Fruit fly (Drosophila melanogaster): Measurements from ENCODE around the gene Idgf2.
A peak's percentile ranks its signal among the peaks of the same experiment; 100 is the strongest.

Gene Idgf2

DNA sequence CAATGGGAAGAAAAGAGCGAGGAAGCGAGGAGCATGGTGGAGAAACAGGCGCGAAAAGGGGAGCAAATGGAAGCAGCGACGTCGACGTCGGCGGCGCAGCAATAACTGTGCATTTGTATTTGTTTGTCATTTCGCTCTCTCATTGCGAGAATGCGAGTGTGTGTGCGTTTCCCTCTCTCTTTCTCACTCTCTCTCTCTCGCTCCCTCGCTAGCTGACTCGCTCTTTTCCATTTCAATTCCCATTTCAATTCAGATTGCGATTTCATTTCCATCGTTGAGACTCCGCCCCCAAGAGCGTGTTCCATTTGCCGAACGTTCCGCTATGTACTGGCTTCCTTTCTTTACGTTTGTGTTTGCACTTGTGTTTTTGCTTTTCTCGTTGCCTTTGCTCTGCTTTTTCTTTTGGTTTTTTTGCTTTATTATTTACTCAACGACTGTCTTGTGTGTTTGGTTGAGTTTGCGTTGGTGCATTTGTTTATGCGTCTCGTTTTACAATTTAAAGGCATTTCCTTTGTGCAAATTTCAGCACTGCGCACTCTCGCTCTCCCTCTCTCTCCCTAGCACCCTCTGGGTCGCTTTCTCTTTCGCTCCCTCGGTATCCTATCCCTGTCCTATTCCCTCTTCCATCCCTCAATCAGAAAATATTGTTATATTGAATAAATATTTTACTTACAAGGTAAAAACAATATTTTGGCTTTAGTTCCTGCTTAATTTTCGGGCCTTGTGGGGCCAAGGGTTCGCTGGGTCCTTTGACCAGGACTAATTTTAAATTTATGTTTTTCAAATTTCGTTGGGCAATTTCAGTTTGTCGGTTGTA lies 24.3 kb upstream of the Idgf2 start:
- TF ChIP-seq Vsx2 (GFP tag; optimal IDR thresholded peaks at IDR 0.05; ENCODE audit: partially characterized antibody) (peak; percentile 72), brk (GFP tag; optimal IDR thresholded peaks at IDR 0.05) (no peak), h (GFP tag; optimal IDR thresholded peaks at IDR 0.05) (no peak), Abd-B (GFP tag; optimal IDR thresholded peaks at IDR 0.05) (no peak), dmrt93B (GFP tag; optimal IDR thresholded peaks at IDR 0.05) (no peak), ey (GFP tag; optimal IDR thresholded peaks at IDR 0.05) (no peak), CrebA (GFP tag; optimal IDR thresholded peaks at IDR 0.05; ENCODE audit: borderline replicate concordance) (no peak), Myc (optimal IDR thresholded peaks at IDR 0.05) (no peak), psq (GFP tag; optimal IDR thresholded peaks at IDR 0.05) (peak; percentile 23), dl (GFP tag; optimal IDR thresholded peaks at IDR 0.05; ENCODE audit: insufficient read depth in 1 of 2, partially characterized antibody in 2 of 2) (peak; percentile 20 to 54), Rel (GFP tag; optimal IDR thresholded peaks at IDR 0.05) (no peak), Rel (tag; optimal IDR thresholded peaks at IDR 0.05) (no peak), N (GFP tag; optimal IDR thresholded peaks at IDR 0.05) (peak; percentile 53), Dif (GFP tag; optimal IDR thresholded peaks at IDR 0.05; ENCODE audit: partially characterized antibody) (peak; percentile 73), foxo (GFP tag; optimal IDR thresholded peaks at IDR 0.05) (no peak)

DNA sequence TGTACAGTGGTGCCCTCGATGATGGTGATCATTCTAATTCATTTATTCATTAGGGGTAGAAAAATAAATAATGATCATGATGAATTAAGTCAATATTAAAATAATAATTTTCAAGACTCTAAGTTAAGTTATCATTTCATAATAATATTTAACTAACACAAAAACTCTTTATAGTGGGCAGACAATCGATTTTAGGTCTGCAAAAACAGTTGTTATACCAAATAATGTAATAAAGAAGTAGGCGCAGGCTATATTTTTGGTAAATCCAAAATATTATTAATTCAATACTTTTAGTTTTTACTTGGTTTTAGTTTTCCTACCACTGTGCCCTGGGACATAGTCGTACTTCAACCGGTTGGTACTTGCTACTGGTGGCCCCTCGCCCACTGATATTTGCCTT lies 11.5 kb upstream of the Idgf2 start:
- no peak for TF ChIP-seq Abd-B (GFP tag; optimal IDR thresholded peaks at IDR 0.05)
- TF ChIP-seq Sp1 (GFP tag; optimal IDR thresholded peaks at IDR 0.05) = no peak

DNA sequence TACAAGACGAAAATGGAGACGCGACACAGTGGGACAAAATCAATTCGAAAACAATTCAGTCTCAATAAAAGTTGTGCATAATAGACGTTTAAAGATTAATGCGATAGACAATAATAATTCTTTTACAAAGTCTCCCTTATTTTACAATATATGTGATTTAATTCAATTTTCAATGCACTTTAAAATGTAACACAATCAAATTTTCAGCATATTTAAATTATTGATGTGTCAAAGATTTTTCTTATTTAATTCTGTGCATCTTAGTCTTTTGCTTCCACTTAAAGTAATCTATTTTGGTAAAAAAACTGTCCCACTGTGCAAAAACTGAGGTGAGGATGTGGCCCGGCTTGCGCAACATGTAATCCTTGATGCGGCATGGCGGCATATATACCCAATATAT lies 9.2 kb upstream of the Idgf2 start:
- TF ChIP-seq lola (GFP tag; optimal IDR thresholded peaks at IDR 0.05) (no peak), fru (GFP tag; optimal IDR thresholded peaks at IDR 0.05) (peak; percentile 74), Abd-B (GFP tag; optimal IDR thresholded peaks at IDR 0.05) (no peak), dl (GFP tag; optimal IDR thresholded peaks at IDR 0.05; ENCODE audit: insufficient read depth in 1 of 2, partially characterized antibody in 2 of 2) (no peak), sv (GFP tag; optimal IDR thresholded peaks at IDR 0.05) (no peak), Myc (optimal IDR thresholded peaks at IDR 0.05) (no peak), foxo (GFP tag; optimal IDR thresholded peaks at IDR 0.05) (peak in 1 of 2 experiments; percentile 60), Rel (GFP tag; optimal IDR thresholded peaks at IDR 0.05) (no peak), Rel (tag; optimal IDR thresholded peaks at IDR 0.05) (no peak), Jra (GFP tag; optimal IDR thresholded peaks at IDR 0.05) (no peak), usp (GFP tag; optimal IDR thresholded peaks at IDR 0.05) (no peak), dsf (GFP tag; optimal IDR thresholded peaks at IDR 0.05; ENCODE audit: borderline replicate concordance) (no peak), Hr78 (GFP tag; optimal IDR thresholded peaks at IDR 0.05) (no peak), CrebA (GFP tag; optimal IDR thresholded peaks at IDR 0.05; ENCODE audit: borderline replicate concordance) (no peak), psq (GFP tag; optimal IDR thresholded peaks at IDR 0.05) (peak; percentile 30), Hnf4 (GFP tag; optimal IDR thresholded peaks at IDR 0.05) (peak; percentile 48), pan (optimal IDR thresholded peaks at IDR 0.05) (no peak), br (GFP tag; optimal IDR thresholded peaks at IDR 0.05) (peak; percentile 51), Dif (GFP tag; optimal IDR thresholded peaks at IDR 0.05; ENCODE audit: partially characterized antibody) (no peak), woc (GFP tag; optimal IDR thresholded peaks at IDR 0.05) (peak; percentile 20), jim (GFP tag; optimal IDR thresholded peaks at IDR 0.05) (no peak), tai (GFP tag; optimal IDR thresholded peaks at IDR 0.05) (no peak), CG32264 (GFP tag; optimal IDR thresholded peaks at IDR 0.05) (no peak), h (GFP tag; optimal IDR thresholded peaks at IDR 0.05) (peak; percentile 60), sage (GFP tag; optimal IDR thresholded peaks at IDR 0.05) (no peak), N (GFP tag; optimal IDR thresholded peaks at IDR 0.05) (no peak), CG9705 (GFP tag; optimal IDR thresholded peaks at IDR 0.05) (no peak), Sp1 (GFP tag; optimal IDR thresholded peaks at IDR 0.05) (peak; percentile 67), brk (GFP tag; optimal IDR thresholded peaks at IDR 0.05) (peak; percentile 52), Dfd (GFP tag; optimal IDR thresholded peaks at IDR 0.05) (no peak), ey (GFP tag; optimal IDR thresholded peaks at IDR 0.05) (peak; percentile 57), HLH106 (tag; optimal IDR thresholded peaks at IDR 0.05) (peak; percentile 55), rgr (GFP tag; optimal IDR thresholded peaks at IDR 0.05) (peak; percentile 68), Vsx2 (GFP tag; optimal IDR thresholded peaks at IDR 0.05; ENCODE audit: partially characterized antibody) (no peak), GATAd (GFP tag; optimal IDR thresholded peaks at IDR 0.05) (no peak), Mio (GFP tag; optimal IDR thresholded peaks at IDR 0.05) (no peak), Hr83 (GFP tag; optimal IDR thresholded peaks at IDR 0.05; ENCODE audit: poor library complexity, severe bottlenecking) (no peak), OdsH (GFP tag; optimal IDR thresholded peaks at IDR 0.05) (peak; percentile 68), dmrt93B (GFP tag; optimal IDR thresholded peaks at IDR 0.05) (peak; percentile 8)

Data from whole organism, wandering third instar larva.